Fruit fly (Drosophila melanogaster) whole organism, prepupa: ENCODE measurements around the gene ZC3H3.
A peak's percentile ranks its signal among the peaks of the same experiment; 100 is the strongest.

Source experiments
- Blimp-1 ChIP-seq: fragments of 200-800 bp; sonication (Bioruptor generic); optimal IDR thresholded peaks from 3 replicates; lab custom pipeline; 2017; ENCODE audit warnings: missing biosample characterization, missing genetic modification characterization, mild to moderate bottlenecking, moderate library complexity, missing genetic modification reagents
- CG10631 ChIP-seq: fragments of 200-800 bp; sonication (Bioruptor generic); optimal IDR thresholded peaks from 2 replicates; lab custom pipeline; 2016; ENCODE audit warnings: missing biosample characterization, missing genetic modification characterization
- CG11294 ChIP-seq: fragments of 200-800 bp; sonication (Bioruptor generic); IDR thresholded peaks from 2 replicates; pipeline ENCODE4 v1.3.6; 2022; ENCODE audit warnings: missing biosample characterization, missing genetic modification characterization
- CG11762 ChIP-seq: fragments of 200-800 bp; sonication (Bioruptor generic); optimal IDR thresholded peaks from 3 replicates; lab custom pipeline; 2016; ENCODE audit warnings: missing biosample characterization, missing genetic modification characterization; ENCODE audit not compliant: insufficient read depth
- CG11902 ChIP-seq: fragments of 200-800 bp; sonication (Bioruptor generic); optimal IDR thresholded peaks from 3 replicates; lab custom pipeline; 2016; ENCODE audit warnings: missing biosample characterization, missing genetic modification characterization
- CG16779 ChIP-seq: fragments of 200-800 bp; sonication (Bioruptor generic); optimal IDR thresholded peaks from 3 replicates; lab custom pipeline; 2017; ENCODE audit warnings: missing biosample characterization, mild to moderate bottlenecking, missing genetic modification characterization
- CG31627 ChIP-seq: fragments of 200-800 bp; sonication (Bioruptor generic); optimal IDR thresholded peaks from 3 replicates; lab custom pipeline; 2016; ENCODE audit warnings: missing biosample characterization, missing genetic modification characterization
- CG32006 ChIP-seq: fragments of 200-800 bp; sonication (Bioruptor generic); optimal IDR thresholded peaks from 3 replicates; lab custom pipeline; 2017; ENCODE audit warnings: missing biosample characterization, mild to moderate bottlenecking, missing genetic modification characterization
- CG3919 ChIP-seq: fragments of 200-800 bp; sonication (Bioruptor generic); optimal IDR thresholded peaks from 3 replicates; lab custom pipeline; 2016; ENCODE audit warnings: missing biosample characterization, missing genetic modification characterization
- CG6163 ChIP-seq: fragments of 200-800 bp; sonication (Bioruptor generic); IDR thresholded peaks from 3 replicates; pipeline ENCODE4 v1.3.6; 2022; ENCODE audit warnings: missing biosample characterization, missing genetic modification characterization
- CG6276 ChIP-seq: fragments of 200-800 bp; sonication (Bioruptor generic); optimal IDR thresholded peaks from 2 replicates; lab custom pipeline; 2017; ENCODE audit warnings: missing biosample characterization, mild to moderate bottlenecking, missing genetic modification characterization
- CG6792 ChIP-seq: fragments of 200-800 bp; sonication (Bioruptor generic); optimal IDR thresholded peaks from 3 replicates; lab custom pipeline; 2016; ENCODE audit warnings: missing biosample characterization, missing genetic modification characterization
- CG8119 ChIP-seq: fragments of 200-800 bp; sonication (Bioruptor generic); IDR thresholded peaks from 3 replicates; pipeline ENCODE4 v1.3.6; 2022; ENCODE audit warnings: missing biosample characterization, missing genetic modification characterization
- Ets21C ChIP-seq: fragments of 200-800 bp; sonication (Bioruptor generic); optimal IDR thresholded peaks from 3 replicates; lab custom pipeline; 2016; ENCODE audit warnings: missing biosample characterization, missing genetic modification characterization
- Ets96B ChIP-seq: fragments of 200-800 bp; optimal IDR thresholded peaks from 2 replicates; lab custom pipeline; 2019; ENCODE audit warnings: missing biosample characterization, mild to moderate bottlenecking, missing genetic modification characterization, moderate library complexity
- Gug ChIP-seq: fragments of 200-800 bp; sonication (Bioruptor generic); IDR thresholded peaks from 2 replicates; pipeline ENCODE4 v1.3.6; 2022; ENCODE audit warnings: missing biosample characterization, missing genetic modification characterization
- Hr39 ChIP-seq: fragments of 200-800 bp; sonication (Bioruptor generic); optimal IDR thresholded peaks from 2 replicates; lab custom pipeline; 2016; ENCODE audit warnings: missing biosample characterization, missing genetic modification characterization
- OdsH ChIP-seq: fragments of 200-800 bp; sonication (Bioruptor generic); optimal IDR thresholded peaks from 3 replicates; lab custom pipeline; 2016; ENCODE audit warnings: missing biosample characterization, missing genetic modification characterization
- Smox ChIP-seq: fragments of 200-800 bp; sonication (Bioruptor generic); optimal IDR thresholded peaks from 3 replicates; lab custom pipeline; 2016; ENCODE audit warnings: missing biosample characterization, missing genetic modification characterization
- Sox102F ChIP-seq: fragments of 200-800 bp; sonication (Bioruptor generic); optimal IDR thresholded peaks from 2 replicates; lab custom pipeline; 2016; ENCODE audit warnings: missing biosample characterization, mild to moderate bottlenecking, missing genetic modification characterization
- Sox14 ChIP-seq: fragments of 200-800 bp; sonication (Bioruptor generic); optimal IDR thresholded peaks from 3 replicates; lab custom pipeline; 2016; ENCODE audit warnings: missing biosample characterization, missing genetic modification characterization
- Sox15 ChIP-seq: fragments of 200-800 bp; sonication (Bioruptor generic); optimal IDR thresholded peaks from 3 replicates; lab custom pipeline; 2016; ENCODE audit warnings: missing biosample characterization, missing genetic modification characterization
- achi ChIP-seq: fragments of 200-800 bp; sonication (Bioruptor generic); optimal IDR thresholded peaks from 3 replicates; lab custom pipeline; 2016; ENCODE audit warnings: missing biosample characterization, missing genetic modification characterization
- acj6 ChIP-seq: fragments of 200-800 bp; sonication (Bioruptor generic); optimal IDR thresholded peaks from 3 replicates; lab custom pipeline; 2016; ENCODE audit warnings: missing biosample characterization, missing genetic modification characterization
- cyc ChIP-seq: fragments of 200-800 bp; sonication (Bioruptor generic); optimal IDR thresholded peaks from 3 replicates; lab custom pipeline; 2016; ENCODE audit warnings: missing biosample characterization, missing genetic modification characterization
- dac ChIP-seq: fragments of 200-800 bp; sonication (Bioruptor generic); optimal IDR thresholded peaks from 2 replicates; lab custom pipeline; 2017; ENCODE audit warnings: missing biosample characterization, mild to moderate bottlenecking, missing genetic modification characterization
- dsx ChIP-seq: fragments of 200-800 bp; optimal IDR thresholded peaks from 3 replicates; lab custom pipeline; 2019; ENCODE audit warnings: missing biosample characterization, mild to moderate bottlenecking, missing genetic modification characterization, moderate library complexity; ENCODE audit not compliant: poor library complexity, severe bottlenecking
- eg ChIP-seq: fragments of 200-800 bp; sonication (Bioruptor generic); IDR thresholded peaks from 3 replicates; pipeline ENCODE4 v1.3.6; 2022; ENCODE audit warnings: missing biosample characterization, missing genetic modification characterization
- esn ChIP-seq: fragments of 200-800 bp; sonication (Bioruptor generic); optimal IDR thresholded peaks from 2 replicates; lab custom pipeline; 2016; ENCODE audit warnings: missing biosample characterization, mild to moderate bottlenecking, missing genetic modification characterization, moderate library complexity
- fd85E ChIP-seq: fragments of 200-800 bp; sonication (Bioruptor generic); optimal IDR thresholded peaks from 3 replicates; lab custom pipeline; 2016; ENCODE audit warnings: missing biosample characterization, missing genetic modification characterization
- fkh ChIP-seq: fragments of 200-800 bp; sonication (Bioruptor generic); optimal IDR thresholded peaks from 3 replicates; lab custom pipeline; 2017; ENCODE audit warnings: missing biosample characterization, mild to moderate bottlenecking, missing genetic modification characterization, moderate library complexity
- lz ChIP-seq: fragments of 200-800 bp; sonication (Bioruptor generic); optimal IDR thresholded peaks from 3 replicates; lab custom pipeline; 2016; ENCODE audit warnings: missing biosample characterization, missing genetic modification characterization
- net ChIP-seq: fragments of 200-800 bp; sonication (Bioruptor generic); optimal IDR thresholded peaks from 3 replicates; lab custom pipeline; 2016; ENCODE audit warnings: missing biosample characterization, missing genetic modification characterization
- pdm3 ChIP-seq: fragments of 200-800 bp; sonication (Bioruptor generic); optimal IDR thresholded peaks from 3 replicates; lab custom pipeline; 2016; ENCODE audit warnings: missing biosample characterization, missing genetic modification characterization
- salr ChIP-seq, 2 experiments: fragments of 200-800 bp; sonication (Bioruptor generic); optimal IDR thresholded peaks; 3 replicates each; lab custom pipeline; 2016 to 2018; ENCODE audit warnings: missing biosample characterization in 2 of 2, missing genetic modification characterization in 2 of 2, mild to moderate bottlenecking in 1 of 2
- spab ChIP-seq: fragments of 200-800 bp; sonication (Bioruptor generic); optimal IDR thresholded peaks from 2 replicates; lab custom pipeline; 2017; ENCODE audit warnings: missing biosample characterization, mild to moderate bottlenecking, missing genetic modification characterization, missing genetic modification reagents
- ss ChIP-seq, 2 experiments: fragments of 200-800 bp; sonication (Bioruptor generic); optimal IDR thresholded peaks; 2 replicates in 1 of 2; 3 replicates in 1 of 2; lab custom pipeline; 2017 to 2018; ENCODE audit warnings: mild to moderate bottlenecking in 2 of 2, missing biosample characterization in 2 of 2, missing genetic modification characterization in 2 of 2, moderate library complexity in 1 of 2
- topi ChIP-seq: fragments of 200-800 bp; sonication (Bioruptor generic); optimal IDR thresholded peaks from 3 replicates; lab custom pipeline; 2016; ENCODE audit warnings: missing biosample characterization, missing genetic modification characterization
- vri ChIP-seq: fragments of 200-800 bp; sonication (Bioruptor generic); optimal IDR thresholded peaks from 3 replicates; lab custom pipeline; 2016; ENCODE audit warnings: missing biosample characterization, mild to moderate bottlenecking, missing genetic modification characterization

Gene ZC3H3

dm6 chr3L:8518516-8519087, 9.0 kb upstream of the ZC3H3 start, which contains the start of gene GstO3 (continued):
- no peak for TF ChIP-seq CG31627 (GFP tag; lab: Kevin White, UChicago)
- peak; percentile 56 for TF ChIP-seq dsx (GFP tag; lab: Kevin White, UChicago)
- TF ChIP-seq CG11294 (GFP tag; lab: Robert Waterston, UW), result no peak
- no peak for TF ChIP-seq achi (GFP tag; lab: Kevin White, UChicago)
- TF ChIP-seq cyc, result no peak
- TF ChIP-seq CG32006 (GFP tag; lab: Kevin White, UChicago), result no peak
- TF ChIP-seq CG6163 (GFP tag; lab: Robert Waterston, UW), result peak; percentile 62; the same call in 2 of the 3 replicates
- TF ChIP-seq Gug (GFP tag; lab: Robert Waterston, UW), result no peak
- TF ChIP-seq CG11902 (GFP tag; lab: Kevin White, UChicago), result no peak
- TF ChIP-seq CG6276, result no peak
- no peak for TF ChIP-seq CG10631 (GFP tag; lab: Kevin White, UChicago)
- TF ChIP-seq Hr39, result no peak
- TF ChIP-seq fd85E (GFP tag; lab: Kevin White, UChicago), result peak; percentile 28
- no peak for TF ChIP-seq lz (GFP tag; lab: Kevin White, UChicago)
- peak; percentile 3 for TF ChIP-seq Ets96B (tag; lab: Kevin White, UChicago)
- TF ChIP-seq vri (GFP tag; lab: Kevin White, UChicago), result no peak
- no peak for TF ChIP-seq Sox14
- no peak for TF ChIP-seq salr (GFP tag; optimal IDR thresholded peaks at IDR 0.05; lab: Kevin White, UChicago)
- TF ChIP-seq ss (GFP tag; optimal IDR thresholded peaks at IDR 0.05; lab: Kevin White, UChicago), result peak; percentile 51 to 54
- TF ChIP-seq CG6792, result no peak
- TF ChIP-seq eg (GFP tag; lab: Robert Waterston, UW), result peak; percentile 39; the same call in 1 of the 3 replicates
- TF ChIP-seq net, result no peak
- TF ChIP-seq acj6 (GFP tag; lab: Kevin White, UChicago), result no peak
- TF ChIP-seq Blimp-1, result no peak
- no peak for TF ChIP-seq OdsH (GFP tag; lab: Kevin White, UChicago)
- no peak for TF ChIP-seq CG11762
- no peak for TF ChIP-seq Smox (GFP tag; lab: Kevin White, UChicago)
- TF ChIP-seq dac, result no peak
- TF ChIP-seq CG16779 (tag; lab: Kevin White, UChicago), result peak; percentile 46
- TF ChIP-seq Ets21C, result no peak
- TF ChIP-seq spab (GFP tag; lab: Kevin White, UChicago), result no peak
- TF ChIP-seq CG8119 (GFP tag; lab: Robert Waterston, UW), result peak; percentile 73
- no peak for TF ChIP-seq Sox102F
- TF ChIP-seq pdm3, result no peak
- TF ChIP-seq topi (GFP tag; lab: Kevin White, UChicago), result no peak

dm6 chr3L:8514768-8515167, 5.2 kb upstream of the ZC3H3 start, which contains the start of gene CG6683:
Gene CG6683, minus strand, starts transcription at chr3L:8514921.
- TF ChIP-seq fkh (peak; percentile 90), achi (GFP tag; lab: Kevin White, UChicago) (no peak)

dm6 chr3L:8513258-8513657, 3.7 kb upstream of the ZC3H3 start:
- no peak for TF ChIP-seq Smox (GFP tag; lab: Kevin White, UChicago)
- no peak for TF ChIP-seq CG16779 (tag; lab: Kevin White, UChicago)
- TF ChIP-seq esn, result no peak
- no peak for TF ChIP-seq CG6792
- no peak for TF ChIP-seq vri (GFP tag; lab: Kevin White, UChicago)
- no peak for TF ChIP-seq CG31627 (GFP tag; lab: Kevin White, UChicago)
- no peak for TF ChIP-seq fkh
- no peak for TF ChIP-seq acj6 (GFP tag; lab: Kevin White, UChicago)
- TF ChIP-seq CG3919 (GFP tag; lab: Kevin White, UChicago), result no peak
- TF ChIP-seq pdm3, result no peak
- no peak for TF ChIP-seq CG10631 (GFP tag; lab: Kevin White, UChicago)
- no peak for TF ChIP-seq Hr39
- TF ChIP-seq Sox15 (GFP tag; lab: Kevin White, UChicago), result no peak
- no peak for TF ChIP-seq Sox102F
- no peak for TF ChIP-seq cyc
